Worm (Caenorhabditis elegans): Measurements from ENCODE around the gene C31E10.11.
"Not testable (repeated sequence)": the region's sequence is repeated elsewhere in the genome, so short reads cannot be mapped to it uniquely, and the experiment has no call there.

The C31E10.11 gene

ce11 chrX:13995803-13996388 is 5.3 kb upstream of the C31E10.11 start, which contains the start of the genes C31E10.5 and C31E10.6:
TSS of gene C31E10.5 (minus strand) at chrX:13995834.
TSS of gene C31E10.6 (plus strand) at chrX:13996338.
- TF ChIP-seq ztf-23 (GFP tag; IDR thresholded peaks at IDR 0.05), result no peak
- TF ChIP-seq cog-1 (tag; optimal IDR thresholded peaks at IDR 0.05), result peak; percentile 34
- 0 out of 2 replicates have a peak, but pooled peaks have one; percentile 50 for TF ChIP-seq flt-1 (GFP tag; IDR thresholded peaks at IDR 0.05)

- TF ChIP-seq ztf-23 (GFP tag; IDR thresholded peaks at IDR 0.05) (no peak), flt-1 (GFP tag; IDR thresholded peaks at IDR 0.05) (no peak), med-1 (GFP tag; optimal IDR thresholded peaks at IDR 0.05; ENCODE audit: insufficient read depth) (no peak), ztf-29 (GFP tag; IDR thresholded peaks at IDR 0.05) (no peak), klf-2 (GFP tag; conservative IDR thresholded peaks at IDR 0.05) (no peak), T22C8.4 (GFP tag; IDR thresholded peaks at IDR 0.05) (no peak), tab-1 (GFP tag; IDR thresholded peaks at IDR 0.05) (no peak), ref-1 (GFP tag; conservative IDR thresholded peaks at IDR 0.05) (no peak), cog-1 (tag; optimal IDR thresholded peaks at IDR 0.05) (no peak)
These were observed 4.3 kb downstream of the C31E10.11 start, which contains the start of gene irld-24 for ce11 chrX:13986307-13986706. TSS of gene irld-24 (plus strand) at chrX:13986607.

DNA sequence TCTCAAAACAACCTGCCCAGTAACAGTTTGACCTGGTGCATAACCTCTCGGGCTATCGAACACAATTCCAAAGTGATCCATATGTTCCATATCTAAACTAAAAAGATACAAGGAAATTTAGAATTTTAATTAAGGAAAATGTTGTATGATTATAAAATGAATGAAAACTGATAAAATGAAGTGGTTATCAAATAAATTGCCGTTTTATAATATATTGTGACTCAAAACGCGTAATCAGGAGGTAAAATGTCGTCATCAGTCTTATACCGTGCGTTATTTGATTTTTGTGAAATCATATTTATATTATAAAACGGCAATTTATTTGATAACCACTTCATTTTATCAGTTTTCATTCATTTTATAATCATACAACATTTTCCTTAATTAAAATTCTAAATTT is 10.2 kb downstream of the C31E10.11 start, which contains the start of gene arrd-24:
arrd-24 (minus strand) TSS at position 101 of the 400 bp plus-strand sequence.
- not testable (repeated sequence) for TF ChIP-seq tab-1 (GFP tag; IDR thresholded peaks at IDR 0.05); ref-1 (GFP tag; conservative IDR thresholded peaks at IDR 0.05); T22C8.4 (GFP tag; IDR thresholded peaks at IDR 0.05)

ce11 chrX:13977439-13978118 is 13.0 kb downstream of the C31E10.11 start, which contains the start of gene F48F7.6:
TSS of gene F48F7.6 (plus strand) at chrX:13977829.
- TF ChIP-seq T22C8.4 (GFP tag; IDR thresholded peaks at IDR 0.05) (peak; percentile 69), ztf-29 (GFP tag; IDR thresholded peaks at IDR 0.05) (no peak), tab-1 (GFP tag; IDR thresholded peaks at IDR 0.05) (0 out of 2 replicates have a peak, but pooled peaks have one; percentile 37), flt-1 (GFP tag; IDR thresholded peaks at IDR 0.05) (peak; percentile 76; the same call in 1 of the 2 replicates)

ce11 chrX:13975314-13975713 is 15.3 kb downstream of the C31E10.11 start, which contains the start of gene F48F7.5:
TSS of gene F48F7.5 (plus strand) at chrX:13975653.
- no peak for TF ChIP-seq ztf-23 (GFP tag; IDR thresholded peaks at IDR 0.05)
- TF ChIP-seq ref-1 (GFP tag; conservative IDR thresholded peaks at IDR 0.05), result no peak
- TF ChIP-seq T22C8.4 (GFP tag; IDR thresholded peaks at IDR 0.05), result no peak
- no peak for TF ChIP-seq ztf-29 (GFP tag; IDR thresholded peaks at IDR 0.05)
- no peak for TF ChIP-seq med-1 (GFP tag; optimal IDR thresholded peaks at IDR 0.05; ENCODE audit: insufficient read depth)
- no peak for TF ChIP-seq flt-1 (GFP tag; IDR thresholded peaks at IDR 0.05)
- no peak for TF ChIP-seq cog-1 (tag; optimal IDR thresholded peaks at IDR 0.05)
- TF ChIP-seq tab-1 (GFP tag; IDR thresholded peaks at IDR 0.05), result no peak
- TF ChIP-seq klf-2 (GFP tag; conservative IDR thresholded peaks at IDR 0.05), result no peak

DNA sequence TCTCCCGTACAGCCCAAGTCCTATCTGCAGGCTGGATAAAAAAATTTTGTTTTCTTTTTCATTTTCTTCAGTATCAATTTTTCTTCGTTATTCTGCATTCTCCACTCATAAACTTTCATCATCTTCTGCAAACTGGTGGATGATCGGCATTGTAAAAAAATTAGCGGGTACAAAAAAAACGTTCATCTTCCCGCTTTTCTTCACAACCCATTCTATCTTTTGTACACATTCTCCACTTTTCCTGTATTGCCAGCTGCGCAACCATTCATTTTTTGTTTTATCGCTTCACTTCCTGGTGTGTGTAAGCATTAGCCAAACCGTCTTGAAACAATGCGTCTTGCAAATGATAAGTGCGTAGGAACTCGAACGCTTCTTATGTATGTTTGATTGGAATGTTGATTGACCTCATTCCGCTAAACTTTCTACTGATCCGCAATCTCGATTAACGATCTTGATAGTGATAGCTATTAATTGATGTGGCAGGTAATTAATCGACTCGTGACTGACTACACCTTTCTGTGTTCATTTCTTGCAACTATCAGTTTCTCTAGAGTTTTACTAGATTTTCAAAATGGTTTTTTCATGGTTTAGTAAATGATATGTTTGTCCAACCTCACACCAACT is 16.0 kb downstream of the C31E10.11 start:
- TF ChIP-seq tab-1 (GFP tag; IDR thresholded peaks at IDR 0.05) (no peak), T22C8.4 (GFP tag; IDR thresholded peaks at IDR 0.05) (no peak), ztf-29 (GFP tag; IDR thresholded peaks at IDR 0.05) (no peak), ztf-23 (GFP tag; IDR thresholded peaks at IDR 0.05) (no peak), flt-1 (GFP tag; IDR thresholded peaks at IDR 0.05) (no peak), klf-2 (GFP tag; conservative IDR thresholded peaks at IDR 0.05) (no peak), med-1 (GFP tag; optimal IDR thresholded peaks at IDR 0.05; ENCODE audit: insufficient read depth) (no peak), ref-1 (GFP tag; conservative IDR thresholded peaks at IDR 0.05) (no peak), cog-1 (tag; optimal IDR thresholded peaks at IDR 0.05) (no peak)

DNA sequence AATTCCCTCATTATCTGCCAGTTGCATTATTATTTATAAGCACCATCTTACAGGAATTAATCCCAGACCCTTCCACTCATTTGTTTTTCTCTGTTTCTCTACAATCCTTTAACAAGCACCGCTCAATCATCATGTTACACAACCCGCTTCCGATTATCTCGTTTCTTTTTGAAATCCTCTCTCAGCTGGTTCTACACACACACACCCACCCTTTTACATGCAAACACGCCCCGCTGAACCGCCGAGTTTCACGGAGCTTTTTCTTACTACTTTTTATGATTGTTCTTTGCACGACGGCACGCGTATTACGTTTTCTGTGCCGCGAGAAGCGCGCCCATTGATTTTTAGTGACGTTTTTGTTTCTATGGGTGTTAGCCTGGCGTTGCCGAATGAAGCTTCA is 16.8 kb downstream of the C31E10.11 start:
- TF ChIP-seq ztf-23 (GFP tag; IDR thresholded peaks at IDR 0.05) (no peak), klf-2 (GFP tag; conservative IDR thresholded peaks at IDR 0.05) (no peak), flt-1 (GFP tag; IDR thresholded peaks at IDR 0.05) (no peak), ref-1 (GFP tag; conservative IDR thresholded peaks at IDR 0.05) (no peak), cog-1 (tag; optimal IDR thresholded peaks at IDR 0.05) (no peak), T22C8.4 (GFP tag; IDR thresholded peaks at IDR 0.05) (no peak), tab-1 (GFP tag; IDR thresholded peaks at IDR 0.05) (no peak), ztf-29 (GFP tag; IDR thresholded peaks at IDR 0.05) (no peak), med-1 (GFP tag; optimal IDR thresholded peaks at IDR 0.05; ENCODE audit: insufficient read depth) (no peak)

ce11 chrX:13973086-13973485 is 17.5 kb downstream of the C31E10.11 start:
- TF ChIP-seq flt-1 (GFP tag; IDR thresholded peaks at IDR 0.05) (0 out of 2 replicates have a peak, but pooled peaks have one; percentile 20), ztf-23 (GFP tag; IDR thresholded peaks at IDR 0.05) (0 out of 2 replicates have a peak, but pooled peaks have one; percentile 26)

- 0 out of 2 replicates have a peak, but pooled peaks have one; percentile 15 for TF ChIP-seq tab-1 (GFP tag; IDR thresholded peaks at IDR 0.05)
- 0 out of 2 replicates have a peak, but pooled peaks have one; percentile 22 for TF ChIP-seq T22C8.4 (GFP tag; IDR thresholded peaks at IDR 0.05)
- 0 out of 2 replicates have a peak, but pooled peaks have one; percentile 19 for TF ChIP-seq ztf-23 (GFP tag; IDR thresholded peaks at IDR 0.05)
- TF ChIP-seq cog-1 (tag; optimal IDR thresholded peaks at IDR 0.05), result peak; percentile 62
- no peak for TF ChIP-seq ref-1 (GFP tag; conservative IDR thresholded peaks at IDR 0.05)
- no peak for TF ChIP-seq flt-1 (GFP tag; IDR thresholded peaks at IDR 0.05)
- no peak; the same call in 1 of the 2 replicates for TF ChIP-seq klf-2 (GFP tag; conservative IDR thresholded peaks at IDR 0.05)
- no peak for TF ChIP-seq med-1 (GFP tag; optimal IDR thresholded peaks at IDR 0.05; ENCODE audit: insufficient read depth)
- TF ChIP-seq ztf-29 (GFP tag; IDR thresholded peaks at IDR 0.05), result no peak
These were observed 21.2 kb downstream of the C31E10.11 start for ce11 chrX:13969257-13969968.
